ENCODE assay signal across 1 fruit fly cellular context in the genomic region with DNA sequence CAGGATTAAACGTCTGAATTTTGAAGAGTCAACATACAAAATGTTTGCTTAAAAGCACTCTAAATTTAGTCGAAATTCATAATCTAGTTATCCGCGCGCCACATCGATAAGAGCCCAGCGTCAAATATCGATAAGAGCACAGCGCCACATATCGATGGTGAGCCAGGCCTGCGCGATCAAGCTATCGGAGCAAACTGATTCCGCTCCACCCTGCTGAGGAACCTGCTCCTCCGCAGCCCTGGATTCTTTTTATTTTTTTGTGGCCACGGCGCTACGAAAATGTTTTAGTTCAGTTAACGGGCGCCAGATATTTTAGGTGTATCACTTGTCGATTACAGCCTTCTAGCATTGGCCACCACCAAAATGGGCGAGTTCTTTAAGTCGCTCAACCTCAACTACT.
TF ChIP-seq lines count a peak whose summit lies in the region.

No protein-coding gene starts in this region.

TF ChIP-seq in whole organism, embryonic, 481 proteins besides CTCF, POLR2A, EP300 and RAD21 (continued from another document and continues in another):
- TF ChIP-seq pros (GFP tag; optimal IDR thresholded peaks at IDR 0.05; lab: Kevin White, UChicago) (no peak), Chrac-16 (GFP tag; optimal IDR thresholded peaks at IDR 0.05; lab: Kevin White, UChicago) (no peak), CG12236 (GFP tag; optimal IDR thresholded peaks at IDR 0.05; lab: Kevin White, UChicago) (no peak), CG32532 (GFP tag; IDR thresholded peaks at IDR 0.05; lab: Robert Waterston, UW) (peak; percentile 71), CG4854 (GFP tag; optimal IDR thresholded peaks at IDR 0.05; lab: Kevin White, UChicago) (no peak), h (optimal IDR thresholded peaks at IDR 0.05; lab: Kevin White, UChicago) (no peak), CG17912 (GFP tag; optimal IDR thresholded peaks at IDR 0.05; lab: Kevin White, UChicago) (no peak), sima (GFP tag; optimal IDR thresholded peaks at IDR 0.05; lab: Kevin White, UChicago) (no peak), CG10979 (tag; optimal IDR thresholded peaks at IDR 0.05; lab: Kevin White, UChicago) (peak; percentile 4), vfl (GFP tag; optimal IDR thresholded peaks at IDR 0.05; lab: Kevin White, UChicago) (peak; percentile 19), row (GFP tag; IDR thresholded peaks at IDR 0.05; lab: Robert Waterston, UW) (peak; percentile 73), Myb (GFP tag; optimal IDR thresholded peaks at IDR 0.05; lab: Kevin White, UChicago) (peak; percentile 65), vnd (GFP tag; IDR thresholded peaks at IDR 0.05; lab: Robert Waterston, UW; ENCODE audit: partially characterized antibody) (peak; percentile 97), CG1647 (GFP tag; optimal IDR thresholded peaks at IDR 0.05; lab: Kevin White, UChicago) (peak; percentile 15), ken (GFP tag; IDR thresholded peaks at IDR 0.05; lab: Robert Waterston, UW) (no peak), Hr51 (GFP tag; optimal IDR thresholded peaks at IDR 0.05; lab: Kevin White, UChicago) (peak in 1 of 2 experiments; percentile 44), ato (GFP tag; IDR thresholded peaks at IDR 0.05; lab: Robert Waterston, UW; ENCODE audit: partially characterized antibody) (peak; percentile 97), gem (tag; optimal IDR thresholded peaks at IDR 0.05; lab: Kevin White, UChicago) (no peak), Gsc (GFP tag; IDR thresholded peaks at IDR 0.05; lab: Robert Waterston, UW) (no peak), al (GFP tag; IDR thresholded peaks at IDR 0.05; lab: Robert Waterston, UW) (0 out of 2 replicates have a peak, but pooled peaks have one; percentile 10), da (GFP tag; optimal IDR thresholded peaks at IDR 0.05; lab: Kevin White, UChicago) (no peak), CG15514 (GFP tag; optimal IDR thresholded peaks at IDR 0.05; lab: Kevin White, UChicago) (peak; percentile 100), bigmax (GFP tag; optimal IDR thresholded peaks at IDR 0.05; lab: Kevin White, UChicago) (no peak), Kr (GFP tag; optimal IDR thresholded peaks at IDR 0.05; lab: Kevin White, UChicago) (no peak), MBD-R2 (GFP tag; IDR thresholded peaks at IDR 0.05; lab: Robert Waterston, UW) (peak; percentile 93), bab2 (GFP tag; optimal IDR thresholded peaks at IDR 0.05; lab: Kevin White, UChicago) (peak; percentile 13), sna (GFP tag; IDR thresholded peaks at IDR 0.05; lab: Robert Waterston, UW; ENCODE audit: partially characterized antibody) (peak; percentile 96), CG7928 (GFP tag; optimal IDR thresholded peaks at IDR 0.05; lab: Kevin White, UChicago) (peak; percentile 99), NfI (GFP tag; optimal IDR thresholded peaks at IDR 0.05; lab: Kevin White, UChicago) (no peak), HmgD (GFP tag; optimal IDR thresholded peaks at IDR 0.05; lab: Kevin White, UChicago) (peak; percentile 86), salm (tag; optimal IDR thresholded peaks at IDR 0.05; lab: Kevin White, UChicago) (no peak), CG18011 (GFP tag; optimal IDR thresholded peaks at IDR 0.05; lab: Kevin White, UChicago) (peak; percentile 20), Lpt (GFP tag; optimal IDR thresholded peaks at IDR 0.05; lab: Kevin White, UChicago) (no peak), CG5245 (GFP tag; optimal IDR thresholded peaks at IDR 0.05; lab: Kevin White, UChicago) (no peak), CG10267 (tag; optimal IDR thresholded peaks at IDR 0.05; lab: Kevin White, UChicago) (peak; percentile 45), ab (GFP tag; optimal IDR thresholded peaks at IDR 0.05; lab: Kevin White, UChicago) (no peak), CG2889 (GFP tag; IDR thresholded peaks at IDR 0.05; lab: Robert Waterston, UW) (no peak), maf-S (GFP tag; optimal IDR thresholded peaks at IDR 0.05; lab: Kevin White, UChicago) (peak; percentile 27), CG42726 (GFP tag; IDR thresholded peaks at IDR 0.05; lab: Robert Waterston, UW; ENCODE audit: partially characterized antibody) (peak; percentile 98), CG9727 (GFP tag; optimal IDR thresholded peaks at IDR 0.05; lab: Kevin White, UChicago) (peak; percentile 20), rib (GFP tag; IDR thresholded peaks at IDR 0.05; lab: Robert Waterston, UW) (no peak), CG11695 (GFP tag; IDR thresholded peaks at IDR 0.05; lab: Robert Waterston, UW) (no peak), CG3163 (GFP tag; optimal IDR thresholded peaks at IDR 0.05; lab: Kevin White, UChicago) (peak; percentile 28), kay (GFP tag; optimal IDR thresholded peaks at IDR 0.05; lab: Kevin White, UChicago) (no peak), ems (GFP tag; optimal IDR thresholded peaks at IDR 0.05; lab: Kevin White, UChicago) (peak; percentile 49), CG6791 (GFP tag; IDR thresholded peaks at IDR 0.05; lab: Robert Waterston, UW; ENCODE audit: partially characterized antibody) (peak; percentile 99), dysf (GFP tag; IDR thresholded peaks at IDR 0.05; lab: Robert Waterston, UW) (peak; percentile 25; the same call in 1 of the 3 replicates), CG8281 (tag; optimal IDR thresholded peaks at IDR 0.05; lab: Kevin White, UChicago) (no peak), CG3065 (GFP tag; optimal IDR thresholded peaks at IDR 0.05; lab: Kevin White, UChicago) (no peak), Hmx (GFP tag; optimal IDR thresholded peaks at IDR 0.05; lab: Kevin White, UChicago) (no peak), pb (GFP tag; optimal IDR thresholded peaks at IDR 0.05; lab: Kevin White, UChicago) (no peak), CG8478 (optimal IDR thresholded peaks at IDR 0.05; lab: Kevin White, UChicago) (no peak), CG5180 (GFP tag; optimal IDR thresholded peaks at IDR 0.05; lab: Kevin White, UChicago) (no peak), CG16815 (GFP tag; optimal IDR thresholded peaks at IDR 0.05; lab: Kevin White, UChicago) (no peak), CG3995 (GFP tag; optimal IDR thresholded peaks at IDR 0.05; lab: Kevin White, UChicago) (peak; percentile 52), slbo (GFP tag; IDR thresholded peaks at IDR 0.05; lab: Robert Waterston, UW) (peak; percentile 60), esg (GFP tag; conservative IDR thresholded peaks at IDR 0.05; lab: Robert Waterston, UW) (no peak), lilli (GFP tag; optimal IDR thresholded peaks at IDR 0.05; lab: Kevin White, UChicago) (peak; percentile 56), Mes4 (GFP tag; optimal IDR thresholded peaks at IDR 0.05; lab: Kevin White, UChicago) (peak; percentile 32), CG4328 (GFP tag; optimal IDR thresholded peaks at IDR 0.05; lab: Kevin White, UChicago) (no peak), CG1832 (GFP tag; optimal IDR thresholded peaks at IDR 0.05; lab: Kevin White, UChicago) (no peak), CG9797 (GFP tag; optimal IDR thresholded peaks at IDR 0.05; lab: Kevin White, UChicago) (peak; percentile 31), stc (GFP tag; IDR thresholded peaks at IDR 0.05; lab: Robert Waterston, UW) (no peak), repo (GFP tag; optimal IDR thresholded peaks at IDR 0.05; lab: Kevin White, UChicago) (peak; percentile 48), Elba2 (GFP tag; optimal IDR thresholded peaks at IDR 0.05; lab: Kevin White, UChicago) (no peak), trh (GFP tag; optimal IDR thresholded peaks at IDR 0.05; lab: Kevin White, UChicago) (no peak), Eip74EF (GFP tag; optimal IDR thresholded peaks at IDR 0.05; lab: Kevin White, UChicago) (no peak), BEAF-32 (GFP tag; optimal IDR thresholded peaks at IDR 0.05; lab: Kevin White, UChicago) (peak; percentile 98), MTF-1 (GFP tag; optimal IDR thresholded peaks at IDR 0.05; lab: Kevin White, UChicago; ENCODE audit: borderline replicate concordance) (no peak), CG15479 (GFP tag; optimal IDR thresholded peaks at IDR 0.05; lab: Kevin White, UChicago) (no peak), so (GFP tag; IDR thresholded peaks at IDR 0.05; lab: Robert Waterston, UW) (peak; percentile 48; the same call in 1 of the 3 replicates), Hey (tag; optimal IDR thresholded peaks at IDR 0.05; lab: Kevin White, UChicago) (no peak), gro (GFP tag; optimal IDR thresholded peaks at IDR 0.05; lab: Kevin White, UChicago) (peak; percentile 47), CG6689 (GFP tag; IDR thresholded peaks at IDR 0.05; lab: Robert Waterston, UW) (no peak), corto (GFP tag; optimal IDR thresholded peaks at IDR 0.05; lab: Kevin White, UChicago) (no peak), amos (GFP tag; IDR thresholded peaks at IDR 0.05; lab: Robert Waterston, UW; ENCODE audit: partially characterized antibody) (peak; percentile 99), Aef1 (GFP tag; IDR thresholded peaks at IDR 0.05; lab: Robert Waterston, UW) (no peak), Ets97D (GFP tag; optimal IDR thresholded peaks at IDR 0.05; lab: Kevin White, UChicago) (peak; percentile 70), ci (GFP tag; IDR thresholded peaks at IDR 0.05; lab: Robert Waterston, UW) (peak; percentile 48; the same call in 2 of the 3 replicates), gsb-n (tag; optimal IDR thresholded peaks at IDR 0.05; lab: Kevin White, UChicago) (no peak), CG13894 (tag; optimal IDR thresholded peaks at IDR 0.05; lab: Kevin White, UChicago) (no peak), vvl (GFP tag; IDR thresholded peaks at IDR 0.05; lab: Robert Waterston, UW) (no peak; the same call in 1 of the 2 replicates), CkIIα-i1 (GFP tag; IDR thresholded peaks at IDR 0.05; lab: Robert Waterston, UW) (no peak), Side (GFP tag; optimal IDR thresholded peaks at IDR 0.05; lab: Kevin White, UChicago) (no peak), CG18764 (GFP tag; optimal IDR thresholded peaks at IDR 0.05; lab: Kevin White, UChicago) (no peak), HLH4C (GFP tag; IDR thresholded peaks at IDR 0.05; lab: Robert Waterston, UW; ENCODE audit: partially characterized antibody) (peak; percentile 97), aop (GFP tag; IDR thresholded peaks at IDR 0.05; lab: Robert Waterston, UW) (no peak), Hand (GFP tag; optimal IDR thresholded peaks at IDR 0.05; lab: Kevin White, UChicago) (no peak), jumu (GFP tag; optimal IDR thresholded peaks at IDR 0.05; lab: Kevin White, UChicago) (peak; percentile 40), insv (GFP tag; optimal IDR thresholded peaks at IDR 0.05; lab: Kevin White, UChicago) (no peak), nerfin-2 (GFP tag; IDR thresholded peaks at IDR 0.05; lab: Robert Waterston, UW; ENCODE audit: partially characterized antibody) (peak; percentile 95), sug (tag; optimal IDR thresholded peaks at IDR 0.05; lab: Kevin White, UChicago) (peak; percentile 52), twi (tag; optimal IDR thresholded peaks at IDR 0.05; lab: Kevin White, UChicago) (no peak), disco-r (GFP tag; optimal IDR thresholded peaks at IDR 0.05; lab: Kevin White, UChicago) (no peak), TFAM (GFP tag; optimal IDR thresholded peaks at IDR 0.05; lab: Kevin White, UChicago) (no peak), chn (GFP tag; optimal IDR thresholded peaks at IDR 0.05; lab: Kevin White, UChicago) (peak; percentile 25), mirr (GFP tag; optimal IDR thresholded peaks at IDR 0.05; lab: Kevin White, UChicago) (no peak), Dek (tag; optimal IDR thresholded peaks at IDR 0.05; lab: Kevin White, UChicago) (peak; percentile 45), ATbp (GFP tag; optimal IDR thresholded peaks at IDR 0.05; lab: Kevin White, UChicago) (no peak), pum (GFP tag; optimal IDR thresholded peaks at IDR 0.05; lab: Kevin White, UChicago) (no peak), pzg (GFP tag; optimal IDR thresholded peaks at IDR 0.05; lab: Kevin White, UChicago) (peak; percentile 97), CG4730 (GFP tag; IDR thresholded peaks at IDR 0.05; lab: Robert Waterston, UW) (no peak), CG10274 (GFP tag; optimal IDR thresholded peaks at IDR 0.05; lab: Kevin White, UChicago) (no peak), NK7.1 (GFP tag; optimal IDR thresholded peaks at IDR 0.05; lab: Kevin White, UChicago) (peak; percentile 18), CG33213 (GFP tag; optimal IDR thresholded peaks at IDR 0.05; lab: Kevin White, UChicago) (peak; percentile 84), Ets65A (GFP tag; lab: Kevin White, UChicago) (peak; percentile 87), CG2129 (GFP tag; IDR thresholded peaks at IDR 0.05; lab: Robert Waterston, UW; ENCODE audit: partially characterized antibody) (peak; percentile 92), CG17359 (tag; optimal IDR thresholded peaks at IDR 0.05; lab: Kevin White, UChicago) (no peak), schlank (tag; optimal IDR thresholded peaks at IDR 0.05; lab: Kevin White, UChicago) (no peak), cg (GFP tag; optimal IDR thresholded peaks at IDR 0.05; lab: Kevin White, UChicago) (no peak), CG18262 (tag; optimal IDR thresholded peaks at IDR 0.05; lab: Kevin White, UChicago) (no peak), CG11504 (tag; optimal IDR thresholded peaks at IDR 0.05; lab: Kevin White, UChicago) (no peak), ind (GFP tag; optimal IDR thresholded peaks at IDR 0.05; lab: Kevin White, UChicago) (no peak), CG7786 (GFP tag; optimal IDR thresholded peaks at IDR 0.05; lab: Kevin White, UChicago) (peak; percentile 36), Asciz (GFP tag; optimal IDR thresholded peaks at IDR 0.05; lab: Kevin White, UChicago) (no peak), CG13624 (GFP tag; optimal IDR thresholded peaks at IDR 0.05; lab: Kevin White, UChicago) (peak; percentile 70), CG12299 (tag; optimal IDR thresholded peaks at IDR 0.05; lab: Kevin White, UChicago) (peak; percentile 32), HmgZ (tag; optimal IDR thresholded peaks at IDR 0.05; lab: Kevin White, UChicago) (peak; percentile 74), CG10147 (GFP tag; optimal IDR thresholded peaks at IDR 0.05; lab: Kevin White, UChicago) (no peak), eve (GFP tag; optimal IDR thresholded peaks at IDR 0.05; lab: Kevin White, UChicago) (no peak), Doc2 (GFP tag; IDR thresholded peaks at IDR 0.05; lab: Robert Waterston, UW) (no peak), CG2875 (GFP tag; optimal IDR thresholded peaks at IDR 0.05; lab: Kevin White, UChicago) (no peak), CG6683 (GFP tag; optimal IDR thresholded peaks at IDR 0.05; lab: Kevin White, UChicago) (no peak), Med (GFP tag; lab: Kevin White, UChicago) (peak; percentile 95), CG13775 (GFP tag; optimal IDR thresholded peaks at IDR 0.05; lab: Kevin White, UChicago) (peak; percentile 25), CHES-1-like (GFP tag; optimal IDR thresholded peaks at IDR 0.05; lab: Kevin White, UChicago) (peak; percentile 59), toy (GFP tag; IDR thresholded peaks at IDR 0.05; lab: Robert Waterston, UW) (no peak), Doc3 (GFP tag; IDR thresholded peaks at IDR 0.05; lab: Robert Waterston, UW; ENCODE audit: partially characterized antibody) (peak; percentile 96), B-H1 (GFP tag; IDR thresholded peaks at IDR 0.05; lab: Robert Waterston, UW) (no peak), nerfin-1 (tag; optimal IDR thresholded peaks at IDR 0.05; lab: Kevin White, UChicago) (no peak)
